Worm (Caenorhabditis elegans) whole organism, L4/young adult: ENCODE data around the gene pqn-67.

Experiments used
- dao-5 ChIP-seq: sonication (generic microtip); optimal IDR thresholded peaks from 2 replicates; lab custom pipeline; 2016; ENCODE audit warnings: missing genotype, missing genetic modification characterization, moderate library complexity, missing compliant biosample characterization
- him-1 ChIP-seq: sonication (generic microtip); optimal IDR thresholded peaks from 2 replicates; lab custom pipeline; 2016; ENCODE audit warnings: missing genotype, missing genetic modification reagents, missing genetic modification characterization, missing compliant biosample characterization

ce11 chrV:12895772-12896171, 28.5 kb upstream of the pqn-67 start, which contains the start of gene ttbk-7:
- TF ChIP-seq him-1 (tag; lab: Kevin White, UChicago): no peak
- no peak for TF ChIP-seq dao-5 (tag; lab: Kevin White, UChicago)
